Worm (Caenorhabditis elegans): Measurements from ENCODE around the gene Y75B7B.1.

DNA sequence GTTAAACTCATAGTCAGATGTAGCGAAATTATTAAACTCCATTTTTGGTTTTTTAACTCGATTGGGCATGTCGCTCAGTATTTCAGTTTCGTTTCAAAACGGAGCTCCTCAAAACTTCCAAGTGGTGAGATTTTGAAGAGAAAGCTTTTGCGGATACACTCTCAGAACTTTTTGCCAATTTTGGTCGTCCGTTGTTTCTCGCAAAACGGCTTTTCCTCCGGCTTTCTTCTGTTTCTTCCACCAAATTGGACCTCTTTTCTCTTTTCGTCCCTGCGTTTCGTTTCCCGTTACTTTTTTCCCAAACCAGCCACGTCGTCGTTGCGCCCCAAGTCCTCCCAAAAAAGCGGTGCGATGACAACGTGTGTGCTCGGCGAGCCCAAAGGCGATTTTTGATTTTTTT lies 10.7 kb upstream of the Y75B7B.1 start, which contains the start of gene C39F7.1:
- no peak for TF ChIP-seq lsy-2 (tag; optimal IDR thresholded peaks at IDR 0.05)
- no peak for TF ChIP-seq nhr-12 (tag; optimal IDR thresholded peaks at IDR 0.05)
- no peak for TF ChIP-seq unc-62 (GFP tag; optimal IDR thresholded peaks at IDR 0.05)
- no peak for TF ChIP-seq lin-13 (tag; optimal IDR thresholded peaks at IDR 0.05)
- no peak for TF ChIP-seq ceh-43 (GFP tag; optimal IDR thresholded peaks at IDR 0.05)
- TF ChIP-seq lin-32 (GFP tag; optimal IDR thresholded peaks at IDR 0.05): no peak
- TF ChIP-seq nhr-237 (tag; optimal IDR thresholded peaks at IDR 0.05): no peak
